Fruit fly (Drosophila melanogaster): Measurements from ENCODE around the gene CG33203.

dm6 chr3R:28859058-28859526 is 28.4 kb downstream of the CG33203 start, which contains the start of gene Inx3:
- no peak for TF ChIP-seq CG11294 (GFP tag; IDR thresholded peaks at IDR 0.05)
- no peak for TF ChIP-seq CG8632 (GFP tag; optimal IDR thresholded peaks at IDR 0.05)
- TF ChIP-seq CG4318 (GFP tag; optimal IDR thresholded peaks at IDR 0.05): no peak
- TF ChIP-seq acj6 (GFP tag; optimal IDR thresholded peaks at IDR 0.05): no peak
- TF ChIP-seq Blimp-1 (GFP tag; optimal IDR thresholded peaks at IDR 0.05): no peak
- TF ChIP-seq Eip93F (GFP tag; optimal IDR thresholded peaks at IDR 0.05): no peak

All from whole organism, prepupa.